Fruit fly (Drosophila melanogaster) whole organism, wandering third instar larva: ENCODE data around the gene obe.

Source experiments
- CG32264 ChIP-seq: fragments of 200-800 bp; sonication (Bioruptor generic); optimal IDR thresholded peaks from 2 replicates; lab custom pipeline; 2016; ENCODE audit warnings: missing biosample characterization, missing genetic modification characterization
- CG9705 ChIP-seq: fragments of 200-800 bp; sonication (Bioruptor generic); optimal IDR thresholded peaks from 2 replicates; lab custom pipeline; 2018; ENCODE audit warnings: missing biosample characterization, mild to moderate bottlenecking, missing genetic modification characterization
- CrebA ChIP-seq: fragments of 200-800 bp; sonication (Bioruptor generic); optimal IDR thresholded peaks from 2 replicates; lab custom pipeline; 2016; ENCODE audit warnings: missing biosample characterization, mild to moderate bottlenecking, missing genetic modification characterization, borderline replicate concordance
- Dif ChIP-seq: fragments of 200-275, 200-300 bp; sonication (Bioruptor generic); optimal IDR thresholded peaks from 2 replicates; lab custom pipeline; 2018; ENCODE audit warnings: missing biosample characterization, missing genetic modification characterization; ENCODE audit not compliant: partially characterized antibody
- GATAd ChIP-seq: sonication (Bioruptor generic); optimal IDR thresholded peaks from 2 replicates; lab custom pipeline; 2016; ENCODE audit warnings: missing biosample characterization, missing genetic modification characterization
- HLH106 ChIP-seq: fragments of 200-800 bp; optimal IDR thresholded peaks from 3 replicates; lab custom pipeline; 2019; ENCODE audit warnings: missing biosample characterization, mild to moderate bottlenecking, missing genetic modification characterization, moderate library complexity
- Hnf4 ChIP-seq: fragments of 200-800 bp; sonication (Bioruptor generic); optimal IDR thresholded peaks from 2 replicates; lab custom pipeline; 2016; ENCODE audit warnings: missing biosample characterization, mild to moderate bottlenecking, missing genetic modification characterization
- Hr78 ChIP-seq: fragments of >200 bp; optimal IDR thresholded peaks from 2 replicates; lab custom pipeline; 2017; ENCODE audit warnings: missing biosample characterization, missing genetic modification characterization
- Hr83 ChIP-seq: fragments of 200-300 bp; sonication (Bioruptor generic); optimal IDR thresholded peaks from 2 replicates; lab custom pipeline; 2016; ENCODE audit warnings: missing biosample characterization, mild to moderate bottlenecking, missing genetic modification characterization, moderate library complexity; ENCODE audit not compliant: poor library complexity, severe bottlenecking
- Jra ChIP-seq: sonication (Bioruptor generic); optimal IDR thresholded peaks from 2 replicates; lab custom pipeline; 2016; ENCODE audit warnings: missing biosample characterization, missing genetic modification characterization
- Mio ChIP-seq: sonication (Bioruptor generic); optimal IDR thresholded peaks from 2 replicates; lab custom pipeline; 2016; ENCODE audit warnings: missing biosample characterization, missing genetic modification characterization
- N ChIP-seq: fragments of >200 bp; optimal IDR thresholded peaks from 2 replicates; lab custom pipeline; 2018; ENCODE audit warnings: missing biosample characterization, missing external identifiers, missing genetic modification characterization
- OdsH ChIP-seq: fragments of 200-800 bp; sonication (Bioruptor generic); optimal IDR thresholded peaks from 2 replicates; lab custom pipeline; 2016; ENCODE audit warnings: missing biosample characterization, mild to moderate bottlenecking, missing genetic modification characterization
- Rel ChIP-seq, 2 experiments: fragments of 200-800 bp; sonication (Bioruptor generic) in 1 of 2; optimal IDR thresholded peaks; 2 replicates in 1 of 2; 3 replicates in 1 of 2; lab custom pipeline; 2016 to 2019; ENCODE audit warnings: mild to moderate bottlenecking in 2 of 2, missing biosample characterization in 2 of 2, missing genetic modification characterization in 2 of 2, moderate library complexity in 1 of 2
- Sp1 ChIP-seq: fragments of 200-800 bp; sonication (Bioruptor generic); optimal IDR thresholded peaks from 3 replicates; lab custom pipeline; 2019; ENCODE audit warnings: missing biosample characterization, mild to moderate bottlenecking, missing genetic modification characterization, moderate library complexity
- Vsx2 ChIP-seq: fragments of 200-300, 225-300 bp; sonication (Bioruptor generic); optimal IDR thresholded peaks from 2 replicates; lab custom pipeline; 2018; ENCODE audit warnings: missing biosample characterization, missing genetic modification characterization; ENCODE audit not compliant: partially characterized antibody
- br ChIP-seq: fragments of 200-800 bp; sonication (Bioruptor generic); optimal IDR thresholded peaks from 2 replicates; lab custom pipeline; 2016; ENCODE audit warnings: missing biosample characterization, missing genetic modification characterization
- dmrt93B ChIP-seq: fragments of 200-800 bp; sonication (Bioruptor generic); optimal IDR thresholded peaks from 2 replicates; lab custom pipeline; 2018; ENCODE audit warnings: missing biosample characterization, mild to moderate bottlenecking, missing genetic modification characterization
- dsf ChIP-seq: sonication (Bioruptor generic); optimal IDR thresholded peaks from 2 replicates; lab custom pipeline; 2016; ENCODE audit warnings: missing biosample characterization, missing genetic modification characterization, borderline replicate concordance
- ey ChIP-seq: fragments of 200-800 bp; sonication (Bioruptor generic); optimal IDR thresholded peaks from 2 replicates; lab custom pipeline; 2016; ENCODE audit warnings: missing biosample characterization, missing genetic modification characterization
- foxo ChIP-seq, 2 experiments: fragments of 200-800 bp; sonication (Bioruptor generic); optimal IDR thresholded peaks; 2 replicates in 1 of 2; 3 replicates in 1 of 2; lab custom pipeline; 2016 to 2017; ENCODE audit warnings: missing biosample characterization in 2 of 2, missing genetic modification characterization in 2 of 2
- fru ChIP-seq: fragments of 200-800 bp; sonication (Bioruptor generic); optimal IDR thresholded peaks from 3 replicates; lab custom pipeline; 2016; ENCODE audit warnings: missing biosample characterization, mild to moderate bottlenecking, missing genetic modification characterization
- h ChIP-seq: fragments of 200-800 bp; sonication (Bioruptor generic); optimal IDR thresholded peaks from 3 replicates; lab custom pipeline; 2016; ENCODE audit warnings: missing biosample characterization, mild to moderate bottlenecking, missing genetic modification characterization
- jim ChIP-seq: fragments of 175-275, 200-325 bp; sonication (Bioruptor generic); optimal IDR thresholded peaks from 2 replicates; lab custom pipeline; 2016; ENCODE audit warnings: missing biosample characterization, mild to moderate bottlenecking, missing genetic modification characterization
- lola ChIP-seq: fragments of >200 bp; optimal IDR thresholded peaks from 2 replicates; lab custom pipeline; 2017; ENCODE audit warnings: missing biosample characterization, missing genetic modification characterization
- pan ChIP-seq: fragments of >200 bp; optimal IDR thresholded peaks from 2 replicates; lab custom pipeline; 2017
- psq ChIP-seq: fragments of 200-800 bp; sonication (Bioruptor generic); optimal IDR thresholded peaks from 3 replicates; lab custom pipeline; 2017; ENCODE audit warnings: missing biosample characterization, mild to moderate bottlenecking, missing genetic modification characterization, moderate library complexity
- rgr ChIP-seq: fragments of 200-800 bp; sonication (Bioruptor generic); optimal IDR thresholded peaks from 3 replicates; lab custom pipeline; 2016; ENCODE audit warnings: missing biosample characterization, mild to moderate bottlenecking, missing genetic modification characterization
- sage ChIP-seq: fragments of 200-800 bp; sonication (Bioruptor generic); optimal IDR thresholded peaks from 2 replicates; lab custom pipeline; 2016; ENCODE audit warnings: missing biosample characterization, mild to moderate bottlenecking, missing genetic modification characterization
- sv ChIP-seq: fragments of 200-800 bp; sonication (Bioruptor generic); optimal IDR thresholded peaks from 3 replicates; lab custom pipeline; 2016; ENCODE audit warnings: missing biosample characterization, missing genetic modification characterization
- tai ChIP-seq: sonication (Bioruptor generic); optimal IDR thresholded peaks from 2 replicates; lab custom pipeline; 2016; ENCODE audit warnings: missing biosample characterization, missing genetic modification characterization
- usp ChIP-seq: fragments of >200 bp; optimal IDR thresholded peaks from 2 replicates; lab custom pipeline; 2017; ENCODE audit warnings: missing biosample characterization, missing genetic modification characterization

The obe gene

dm6 chr3R:15509817-15510216 lies 24.0 kb downstream of the obe start, which contains the start of gene CG44013:
CG44013 (minus strand) TSS chr3R:15509917.
- TF ChIP-seq Vsx2 (GFP tag; lab: Kevin White, UChicago): no peak
- TF ChIP-seq fru: no peak
- TF ChIP-seq tai: no peak

DNA sequence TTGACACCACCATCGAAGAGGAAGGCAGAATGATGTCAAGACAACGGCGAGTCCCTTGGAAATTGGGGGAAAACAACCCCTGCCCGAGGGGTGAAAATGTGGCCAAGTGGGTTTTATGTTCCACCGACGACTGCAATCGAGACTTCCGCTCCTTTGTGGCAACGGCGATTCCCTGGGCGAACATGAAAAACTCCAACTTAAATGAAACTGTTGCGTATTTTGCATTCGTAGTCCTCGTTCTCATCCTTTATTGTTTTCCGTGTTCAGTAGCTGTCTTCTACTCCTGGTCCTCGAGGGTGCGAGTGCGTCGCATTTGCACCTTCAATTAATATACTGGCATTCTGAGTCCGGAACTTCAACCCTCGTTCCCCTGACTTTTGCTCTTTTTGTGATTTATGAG lies 26.4 kb downstream of the obe start:
- TF ChIP-seq CG32264 (GFP tag; lab: Kevin White, UChicago): no peak
- TF ChIP-seq jim: no peak
- no peak for TF ChIP-seq HLH106 (tag; lab: Kevin White, UChicago)
- TF ChIP-seq Hnf4 (GFP tag; lab: Kevin White, UChicago): no peak
- no peak for TF ChIP-seq OdsH (GFP tag; lab: Kevin White, UChicago)

DNA sequence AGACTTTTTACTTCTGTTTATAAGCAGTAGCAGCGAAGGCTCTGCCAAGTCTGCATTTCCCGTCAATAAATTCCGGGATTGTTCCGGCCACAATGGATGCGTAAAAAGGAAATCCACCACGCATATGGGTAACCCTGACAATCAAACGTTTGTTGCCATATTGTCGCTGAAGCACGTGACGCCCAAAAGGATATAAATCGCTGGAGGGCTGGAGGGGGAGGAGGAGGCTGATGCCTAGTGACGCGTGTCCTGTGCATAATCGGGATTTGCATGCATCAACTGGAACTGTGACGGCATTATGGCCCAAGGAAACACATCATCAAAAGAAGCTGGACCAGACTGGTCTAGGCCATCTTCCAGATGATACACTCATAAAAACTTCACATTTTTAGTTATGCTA lies 27.4 kb downstream of the obe start:
- TF ChIP-seq HLH106 (tag; lab: Kevin White, UChicago) (no peak), Jra (GFP tag; lab: Kevin White, UChicago) (no peak), CG9705 (GFP tag; lab: Kevin White, UChicago) (no peak), sage (GFP tag; lab: Kevin White, UChicago) (no peak), sv (GFP tag; lab: Kevin White, UChicago) (no peak), N (GFP tag; lab: Kevin White, UChicago) (no peak), Dif (GFP tag; lab: Kevin White, UChicago) (no peak), ey (no peak), Rel (GFP tag; optimal IDR thresholded peaks at IDR 0.05; lab: Kevin White, UChicago) (no peak), Rel (tag; optimal IDR thresholded peaks at IDR 0.05; lab: Kevin White, UChicago) (no peak), h (GFP tag; lab: Kevin White, UChicago) (no peak), Hr83 (GFP tag; lab: Kevin White, UChicago) (no peak), pan (no peak), br (GFP tag; lab: Kevin White, UChicago) (no peak), GATAd (GFP tag; lab: Kevin White, UChicago) (no peak), jim (no peak)
- TF ChIP-seq, all 38 proteins: peak for 0

dm6 chr3R:15517113-15517512 lies 31.3 kb downstream of the obe start:
- TF ChIP-seq rgr (GFP tag; lab: Kevin White, UChicago) (no peak), N (GFP tag; lab: Kevin White, UChicago) (no peak), sv (GFP tag; lab: Kevin White, UChicago) (no peak), Mio (no peak), OdsH (GFP tag; lab: Kevin White, UChicago) (no peak), CrebA (GFP tag; lab: Kevin White, UChicago) (no peak), HLH106 (tag; lab: Kevin White, UChicago) (no peak), GATAd (GFP tag; lab: Kevin White, UChicago) (no peak), pan (no peak), fru (no peak), foxo (GFP tag; optimal IDR thresholded peaks at IDR 0.05; lab: Kevin White, UChicago) (no peak), usp (GFP tag; lab: Kevin White, UChicago) (no peak), dmrt93B (GFP tag; lab: Kevin White, UChicago) (no peak), dsf (GFP tag; lab: Kevin White, UChicago) (no peak), lola (GFP tag; lab: Kevin White, UChicago) (no peak), Sp1 (GFP tag; lab: Kevin White, UChicago) (no peak), CG32264 (GFP tag; lab: Kevin White, UChicago) (no peak), Hr78 (no peak), psq (GFP tag; lab: Kevin White, UChicago) (no peak)
- TF ChIP-seq, all 38 proteins: peak for 0

DNA sequence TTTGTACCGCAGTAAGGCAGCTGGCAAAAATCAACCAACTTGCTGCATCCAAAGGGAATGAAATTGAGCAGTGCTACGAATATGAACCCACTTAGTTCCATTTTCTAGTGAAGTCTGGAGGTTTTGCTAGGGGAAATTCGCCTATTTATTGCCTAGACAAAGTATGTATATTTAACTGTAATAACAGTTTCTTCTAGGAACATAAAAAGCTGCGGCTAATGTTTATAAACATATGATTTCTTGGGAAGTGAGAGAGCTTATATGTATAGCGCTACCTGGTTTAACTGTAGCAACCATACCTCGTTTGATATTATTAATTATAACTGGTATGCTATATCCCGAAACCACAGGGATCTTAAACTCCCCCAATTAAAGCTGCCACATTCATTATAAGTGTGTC lies 45.5 kb downstream of the obe start, which contains the start of gene CG31296:
Gene CG31296 (minus strand): TSS at position 101 of the 400 bp plus-strand sequence.
- no peak for TF ChIP-seq HLH106 (tag; lab: Kevin White, UChicago)
- no peak for TF ChIP-seq CG32264 (GFP tag; lab: Kevin White, UChicago)
- no peak for TF ChIP-seq Rel (GFP tag; optimal IDR thresholded peaks at IDR 0.05; lab: Kevin White, UChicago)
- TF ChIP-seq Rel (tag; optimal IDR thresholded peaks at IDR 0.05; lab: Kevin White, UChicago): no peak
- TF ChIP-seq CrebA (GFP tag; lab: Kevin White, UChicago): no peak
- no peak for TF ChIP-seq br (GFP tag; lab: Kevin White, UChicago)
- no peak for TF ChIP-seq psq (GFP tag; lab: Kevin White, UChicago)
- no peak for TF ChIP-seq CG9705 (GFP tag; lab: Kevin White, UChicago)
- TF ChIP-seq Dif (GFP tag; lab: Kevin White, UChicago): no peak
